Fruit fly (Drosophila melanogaster) whole organism, embryonic: ENCODE results near the gene CG6511.

ENCODE experiments used
- Aef1 ChIP-seq: fragments of 200-800 bp; sonication (Bioruptor generic); IDR thresholded peaks from 3 replicates; pipeline ENCODE4 v1.3.6; 2022; ENCODE audit warnings: missing biosample characterization, missing genetic modification characterization
- B-H1 ChIP-seq: fragments of 200-800 bp; sonication (Bioruptor generic); IDR thresholded peaks from 3 replicates; pipeline ENCODE4 v1.3.6; 2022; ENCODE audit warnings: missing biosample characterization, missing genetic modification characterization
- CG10147 ChIP-seq: fragments of 200-800 bp; sonication (Bioruptor generic); optimal IDR thresholded peaks from 2 replicates; lab custom pipeline; 2019; ENCODE audit warnings: missing biosample characterization, mild to moderate bottlenecking, missing genetic modification characterization, moderate library complexity
- CG10267 ChIP-seq: fragments of 200-800 bp; sonication (Bioruptor generic); optimal IDR thresholded peaks from 2 replicates; lab custom pipeline; 2018; ENCODE audit warnings: missing biosample characterization, mild to moderate bottlenecking, missing genetic modification characterization, moderate library complexity
- CG10274 ChIP-seq: fragments of 200-800 bp; sonication (Bioruptor generic); optimal IDR thresholded peaks from 3 replicates; lab custom pipeline; 2017; ENCODE audit warnings: missing biosample characterization, mild to moderate bottlenecking, missing genetic modification characterization
- CG13296 ChIP-seq: fragments of 200-800 bp; sonication (Bioruptor generic); optimal IDR thresholded peaks from 3 replicates; lab custom pipeline; 2018; ENCODE audit warnings: missing biosample characterization, mild to moderate bottlenecking, missing genetic modification characterization
- CG13894 ChIP-seq: fragments of 200-800 bp; sonication (Bioruptor generic); optimal IDR thresholded peaks from 3 replicates; lab custom pipeline; 2018; ENCODE audit warnings: missing biosample characterization, mild to moderate bottlenecking, missing genetic modification characterization, moderate library complexity
- CG1647 ChIP-seq: fragments of 200-800 bp; sonication (Bioruptor generic); optimal IDR thresholded peaks from 3 replicates; lab custom pipeline; 2016; ENCODE audit warnings: missing biosample characterization, missing genetic modification characterization
- CG17568 ChIP-seq: fragments of 200-800 bp; sonication (Bioruptor generic); optimal IDR thresholded peaks from 2 replicates; lab custom pipeline; 2018; ENCODE audit warnings: missing biosample characterization, mild to moderate bottlenecking, missing genetic modification characterization, moderate library complexity
- CG18599 ChIP-seq: fragments of 200-800 bp; sonication (Bioruptor generic); optimal IDR thresholded peaks from 3 replicates; lab custom pipeline; 2017; ENCODE audit warnings: missing biosample characterization, missing genetic modification characterization, mild to moderate bottlenecking, moderate library complexity, missing genetic modification reagents
- CG2889 ChIP-seq: fragments of 200-800 bp; sonication (Bioruptor generic); IDR thresholded peaks from 3 replicates; pipeline ENCODE4 v1.3.6; 2022; ENCODE audit warnings: missing biosample characterization, missing genetic modification characterization
- CG33213 ChIP-seq: fragments of 200-800 bp; sonication (Bioruptor generic); optimal IDR thresholded peaks from 3 replicates; lab custom pipeline; 2016; ENCODE audit warnings: missing biosample characterization, missing genetic modification characterization
- CG3847 ChIP-seq: fragments of 200-800 bp; sonication (Bioruptor generic); IDR thresholded peaks from 2 replicates; pipeline ENCODE4 v1.3.6; 2022; ENCODE audit warnings: missing biosample characterization, missing genetic modification characterization
- CG4707 ChIP-seq: fragments of 200-800 bp; sonication (Bioruptor generic); optimal IDR thresholded peaks from 2 replicates; lab custom pipeline; 2018; ENCODE audit warnings: missing biosample characterization, mild to moderate bottlenecking, missing genetic modification characterization, moderate library complexity
- CG5953 ChIP-seq: fragments of 200-800 bp; sonication (Bioruptor generic); IDR thresholded peaks from 2 replicates; pipeline ENCODE4 v1.3.6; 2022; ENCODE audit warnings: missing biosample characterization, missing genetic modification characterization
- CG6813 ChIP-seq: fragments of 200-800 bp; sonication (Bioruptor generic); optimal IDR thresholded peaks from 2 replicates; lab custom pipeline; 2017; ENCODE audit warnings: missing biosample characterization, missing genetic modification characterization, mild to moderate bottlenecking, moderate library complexity, missing genetic modification reagents
- CG7271 ChIP-seq: fragments of 200-800 bp; sonication (Bioruptor generic); optimal IDR thresholded peaks from 2 replicates; lab custom pipeline; 2018; ENCODE audit warnings: missing biosample characterization, mild to moderate bottlenecking, missing genetic modification characterization, moderate library complexity
- CG9215 ChIP-seq: fragments of 200-800 bp; sonication (Bioruptor generic); IDR thresholded peaks from 2 replicates; pipeline ENCODE4 v1.3.6; 2022; ENCODE audit warnings: missing biosample characterization, missing genetic modification characterization
- CG9609 ChIP-seq: fragments of 200-800 bp; sonication (Bioruptor generic); optimal IDR thresholded peaks from 3 replicates; lab custom pipeline; 2016; ENCODE audit warnings: missing biosample characterization, missing genetic modification characterization
- D ChIP-seq, 2 experiments: fragments of 200-800 bp in 1 of 2; fragments of >200 bp in 1 of 2; sonication (Bioruptor generic) in 1 of 2; optimal IDR thresholded peaks; 2 replicates in 1 of 2; 3 replicates in 1 of 2; lab custom pipeline; 2017; ENCODE audit warnings: mild to moderate bottlenecking in 1 of 2, missing biosample characterization in 1 of 2, missing genetic modification characterization in 1 of 2, missing genetic modification reagents in 1 of 2
- Dad ChIP-seq: fragments of 200-800 bp; sonication (Bioruptor generic); optimal IDR thresholded peaks from 3 replicates; lab custom pipeline; 2016; ENCODE audit warnings: missing biosample characterization, missing genetic modification characterization
- Dip2 ChIP-seq: fragments of 200-800 bp; sonication (Bioruptor generic); IDR thresholded peaks from 2 replicates; pipeline ENCODE4 v1.3.6; 2022; ENCODE audit warnings: missing biosample characterization, missing genetic modification characterization
- Dll ChIP-seq: fragments of 200-800 bp; sonication (Bioruptor generic); IDR thresholded peaks from 4 replicates; pipeline ENCODE4 v1.3.6; 2022; ENCODE audit warnings: missing biosample characterization, missing genetic modification characterization; ENCODE audit not compliant: partially characterized antibody
- H15 ChIP-seq: fragments of 200-800 bp; sonication (Bioruptor generic); IDR thresholded peaks from 3 replicates; pipeline ENCODE4 v1.3.6; 2022; ENCODE audit warnings: missing biosample characterization, missing genetic modification characterization
- HLH4C ChIP-seq: fragments of 200-800 bp; sonication (Bioruptor generic); IDR thresholded peaks from 3 replicates; pipeline ENCODE4 v1.3.6; 2022; ENCODE audit warnings: missing biosample characterization, missing genetic modification characterization; ENCODE audit not compliant: partially characterized antibody
- Meics ChIP-seq: fragments of 200-800 bp; sonication (Bioruptor generic); optimal IDR thresholded peaks from 2 replicates; lab custom pipeline; 2017; ENCODE audit warnings: missing biosample characterization, mild to moderate bottlenecking, missing genetic modification characterization
- NFAT ChIP-seq: fragments of 200-800 bp; sonication (Bioruptor generic); IDR thresholded peaks from 2 replicates; pipeline ENCODE4 v1.3.6; 2022; ENCODE audit warnings: missing biosample characterization, missing genetic modification characterization
- Tbp ChIP-seq: fragments of >200 bp; optimal IDR thresholded peaks from 2 replicates; lab custom pipeline; 2018; ENCODE audit warnings: missing biosample characterization, missing genetic modification characterization
- Usf ChIP-seq: fragments of 200-800 bp; sonication (Bioruptor generic); optimal IDR thresholded peaks from 2 replicates; lab custom pipeline; 2017; ENCODE audit warnings: missing genotype, missing biosample characterization, missing genetic modification characterization
- Vsx1 ChIP-seq: fragments of 200-800 bp; sonication (Bioruptor generic); optimal IDR thresholded peaks from 2 replicates; lab custom pipeline; 2017; ENCODE audit warnings: missing biosample characterization, mild to moderate bottlenecking, missing genetic modification characterization, missing genetic modification reagents
- Xbp1 ChIP-seq: fragments of 200-800 bp; sonication (Bioruptor generic); optimal IDR thresholded peaks from 3 replicates; lab custom pipeline; 2016; ENCODE audit warnings: missing biosample characterization, mild to moderate bottlenecking, missing genetic modification characterization
- crol ChIP-seq: fragments of 200-800 bp; sonication (Bioruptor generic); IDR thresholded peaks from 2 replicates; pipeline ENCODE4 v1.3.6; 2022; ENCODE audit warnings: missing biosample characterization, missing genetic modification characterization
- disco-r ChIP-seq: fragments of 200-800 bp; sonication (Bioruptor generic); optimal IDR thresholded peaks from 2 replicates; lab custom pipeline; 2016; ENCODE audit warnings: missing biosample characterization, missing genetic modification characterization
- dm ChIP-seq: fragments of 200-800 bp; sonication (Bioruptor generic); optimal IDR thresholded peaks from 3 replicates; lab custom pipeline; 2016; ENCODE audit warnings: missing biosample characterization, missing genetic modification characterization
- en ChIP-seq: fragments of 200-800 bp; sonication (Bioruptor generic); optimal IDR thresholded peaks from 2 replicates; lab custom pipeline; 2016; ENCODE audit warnings: missing biosample characterization, missing genetic modification characterization
- fd64A ChIP-seq: fragments of 200-800 bp; sonication (Bioruptor generic); optimal IDR thresholded peaks from 3 replicates; lab custom pipeline; 2018; ENCODE audit warnings: missing biosample characterization, mild to moderate bottlenecking, missing genetic modification characterization
- her ChIP-seq: fragments of 200-800 bp; sonication (Bioruptor generic); optimal IDR thresholded peaks from 2 replicates; lab custom pipeline; 2016; ENCODE audit warnings: missing biosample characterization, missing genetic modification characterization
- inv ChIP-seq: fragments of 200-800 bp; sonication (Bioruptor generic); IDR thresholded peaks from 2 replicates; pipeline ENCODE4 v1.3.6; 2022; ENCODE audit warnings: missing biosample characterization, missing genetic modification characterization; ENCODE audit not compliant: partially characterized antibody
- jigr1 ChIP-seq: fragments of 200-800 bp; sonication (Bioruptor generic); IDR thresholded peaks from 3 replicates; pipeline ENCODE4 v1.3.6; 2022; ENCODE audit warnings: missing biosample characterization, missing genetic modification characterization
- knrl ChIP-seq: fragments of 200-800 bp; sonication (Bioruptor generic); IDR thresholded peaks from 3 replicates; pipeline ENCODE4 v1.3.6; 2022; ENCODE audit warnings: missing biosample characterization, missing genetic modification characterization; ENCODE audit not compliant: partially characterized antibody
- lilli ChIP-seq: fragments of 200-800 bp; sonication (Bioruptor generic); optimal IDR thresholded peaks from 3 replicates; lab custom pipeline; 2016; ENCODE audit warnings: missing biosample characterization, missing genetic modification characterization
- org-1 ChIP-seq: fragments of 200-800 bp; sonication (Bioruptor generic); optimal IDR thresholded peaks from 2 replicates; lab custom pipeline; 2017; ENCODE audit warnings: missing biosample characterization, missing genetic modification characterization
- peb ChIP-seq: fragments of 200-800 bp; sonication (Bioruptor generic); IDR thresholded peaks from 2 replicates; pipeline ENCODE4 v1.3.6; 2022; ENCODE audit warnings: missing biosample characterization, missing genetic modification characterization
- pnt ChIP-seq: fragments of 200-800 bp; sonication (Bioruptor generic); optimal IDR thresholded peaks from 3 replicates; lab custom pipeline; 2016; ENCODE audit warnings: missing biosample characterization, missing genetic modification characterization
- run ChIP-seq: fragments of 200-800 bp; sonication (Bioruptor generic); optimal IDR thresholded peaks from 3 replicates; lab custom pipeline; 2018; ENCODE audit warnings: missing biosample characterization, mild to moderate bottlenecking, missing genetic modification characterization
- tap ChIP-seq: fragments of 200-800 bp; optimal IDR thresholded peaks from 3 replicates; lab custom pipeline; 2019; ENCODE audit warnings: missing biosample characterization, mild to moderate bottlenecking, missing genetic modification characterization, moderate library complexity
- ttk ChIP-seq: fragments of 200-800 bp; sonication (Bioruptor generic); IDR thresholded peaks from 2 replicates; pipeline ENCODE4 v2.1.2; 2022; ENCODE audit warnings: missing biosample characterization, missing genetic modification characterization
- vvl ChIP-seq: fragments of 200-800 bp; sonication (Bioruptor generic); IDR thresholded peaks from 2 replicates; pipeline ENCODE4 v1.3.6; 2022; ENCODE audit warnings: missing biosample characterization, missing genetic modification characterization
- z ChIP-seq: fragments of 200-800 bp; sonication (Bioruptor generic); IDR thresholded peaks from 3 replicates; pipeline ENCODE4 v1.3.6; 2022; ENCODE audit warnings: missing biosample characterization, missing genetic modification characterization

CG6511 gene

DNA sequence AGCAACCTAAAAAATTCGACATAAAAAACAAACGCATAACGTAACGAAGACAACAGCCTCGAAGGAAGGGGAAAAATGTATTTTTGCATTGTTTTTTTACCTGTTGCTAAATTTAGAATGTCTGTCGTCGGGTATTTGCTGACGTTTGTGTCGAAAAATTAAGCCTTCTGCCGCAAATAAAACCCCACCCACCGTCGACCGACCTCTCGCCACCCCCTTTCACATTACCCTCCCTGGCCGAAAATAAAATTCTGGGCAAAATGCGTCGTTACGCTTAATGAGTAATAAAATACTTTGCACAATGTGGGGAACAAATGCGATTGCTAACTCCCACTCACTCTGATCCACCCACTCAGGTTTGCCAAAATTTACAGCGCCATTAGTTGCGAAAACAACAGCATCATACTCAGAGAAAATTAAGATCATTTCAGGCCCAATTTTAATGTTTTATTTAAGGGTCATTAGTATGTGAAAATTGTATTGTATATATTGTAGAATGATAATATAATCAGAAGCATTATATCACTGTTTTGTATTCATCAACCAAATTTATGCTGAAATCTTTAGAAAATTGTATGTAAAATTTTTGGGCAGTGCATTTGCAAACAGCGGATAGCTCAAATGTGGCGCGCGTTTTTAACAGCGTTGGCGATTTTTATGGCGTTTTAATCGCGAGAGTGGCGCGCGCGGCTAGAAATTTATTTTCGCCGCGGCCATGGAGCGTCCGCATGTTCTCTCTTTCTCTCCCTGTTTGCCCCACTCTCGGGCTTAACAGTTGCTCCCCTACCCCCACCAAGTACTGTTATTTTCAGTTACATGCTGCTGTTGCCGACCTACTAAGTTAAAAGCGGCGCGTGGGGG is 48.7 kb upstream of the CG6511 start (continued):
- TF ChIP-seq CG4707 (GFP tag; lab: Kevin White, UChicago) (no peak), Meics (GFP tag; lab: Kevin White, UChicago) (peak; percentile 70), CG10274 (no peak), CG6813 (GFP tag; lab: Kevin White, UChicago) (no peak), Aef1 (peak; percentile 11; the same call in 1 of the 3 replicates), knrl (GFP tag; lab: Robert Waterston, UW) (no peak), CG5953 (GFP tag; lab: Robert Waterston, UW) (no peak), CG10147 (GFP tag; lab: Kevin White, UChicago) (no peak), inv (GFP tag; lab: Robert Waterston, UW) (no peak), CG13894 (tag; lab: Kevin White, UChicago) (peak; percentile 15), ttk (no peak), crol (peak; percentile 95), CG1647 (no peak), Dad (no peak), CG9609 (GFP tag; lab: Kevin White, UChicago) (no peak), HLH4C (GFP tag; lab: Robert Waterston, UW) (no peak), CG9215 (GFP tag; lab: Robert Waterston, UW) (peak; percentile 31; the same call in 1 of the 2 replicates), jigr1 (GFP tag; lab: Robert Waterston, UW) (no peak), her (no peak), H15 (no peak), CG13296 (GFP tag; lab: Kevin White, UChicago) (peak; percentile 12), B-H1 (GFP tag; lab: Robert Waterston, UW) (no peak), disco-r (GFP tag; lab: Kevin White, UChicago) (no peak), Dip2 (GFP tag; lab: Robert Waterston, UW) (no peak), Vsx1 (no peak), Tbp (GFP tag; lab: Kevin White, UChicago) (no peak), Xbp1 (GFP tag; lab: Kevin White, UChicago) (peak; percentile 19), NFAT (GFP tag; lab: Robert Waterston, UW) (no peak), D (optimal IDR thresholded peaks at IDR 0.05; lab: Kevin White, UChicago) (no peak), D (GFP tag; optimal IDR thresholded peaks at IDR 0.05; lab: Kevin White, UChicago) (no peak), fd64A (GFP tag; lab: Kevin White, UChicago) (no peak), run (tag; lab: Kevin White, UChicago) (no peak), CG18599 (peak; percentile 59), Usf (GFP tag; lab: Kevin White, UChicago) (no peak), Dll (GFP tag; lab: Robert Waterston, UW) (no peak), org-1 (GFP tag; lab: Kevin White, UChicago) (peak; percentile 54), dm (no peak), CG17568 (peak; percentile 13), CG2889 (peak; percentile 33; the same call in 1 of the 3 replicates), CG33213 (GFP tag; lab: Kevin White, UChicago) (no peak), peb (no peak), CG10267 (tag; lab: Kevin White, UChicago) (peak; percentile 5), pnt (no peak), tap (tag; lab: Kevin White, UChicago) (no peak), z (no peak), lilli (GFP tag; lab: Kevin White, UChicago) (peak; percentile 67), CG3847 (peak; percentile 59), CG7271 (no peak), vvl (GFP tag; lab: Robert Waterston, UW) (no peak; the same call in 1 of the 2 replicates), en (GFP tag; lab: Kevin White, UChicago) (no peak)
